Worm (Caenorhabditis elegans) whole organism, L3 larva: ENCODE measurements around the gene F32D8.14.
A peak's percentile ranks its signal among the peaks of the same experiment; 100 is the strongest.

Experiments used
- R02D3.7 ChIP-seq: fragments of 150-350 bp; optimal IDR thresholded peaks from 2 replicates; lab custom pipeline; 2014; ENCODE audit warnings: missing biosample characterization, missing genetic modification characterization
- ZK546.5 ChIP-seq: sonication (generic microtip); optimal IDR thresholded peaks from 2 replicates; lab custom pipeline; 2017; ENCODE audit warnings: missing biosample characterization, missing genetic modification characterization
- aly-2 ChIP-seq: fragments of 150-350 bp; optimal IDR thresholded peaks from 2 replicates; lab custom pipeline; 2014; ENCODE audit warnings: missing biosample characterization, missing genetic modification characterization
- ama-1 ChIP-seq: fragments of 150-350 bp; optimal IDR thresholded peaks from 2 replicates; lab custom pipeline; 2018
- ceh-16 ChIP-seq: sonication (generic microtip); optimal IDR thresholded peaks from 2 replicates; lab custom pipeline; 2017; ENCODE audit warnings: missing biosample characterization, missing genetic modification characterization
- ceh-28 ChIP-seq: fragments of 150-350 bp; optimal IDR thresholded peaks from 2 replicates; lab custom pipeline; 2014; ENCODE audit warnings: missing biosample characterization, missing genetic modification reagents, missing genetic modification characterization
- ceh-82 ChIP-seq: fragments of 150-350 bp; optimal IDR thresholded peaks from 2 replicates; lab custom pipeline; 2014; ENCODE audit warnings: missing biosample characterization, missing genetic modification characterization
- ceh-9 ChIP-seq: sonication (generic microtip); optimal IDR thresholded peaks from 2 replicates; lab custom pipeline; 2018; ENCODE audit warnings: missing biosample characterization, missing genetic modification characterization
- egl-27 ChIP-seq: sonication (generic microtip); optimal IDR thresholded peaks from 4 replicates; lab custom pipeline; 2017; ENCODE audit warnings: missing biosample characterization, missing genetic modification reagents, missing genetic modification characterization
- elt-1 ChIP-seq: fragments of 150-350 bp; optimal IDR thresholded peaks from 2 replicates; lab custom pipeline; 2014; ENCODE audit warnings: missing biosample characterization, missing genetic modification characterization
- elt-2 ChIP-seq: sonication (generic microtip); optimal IDR thresholded peaks from 2 replicates; lab custom pipeline; 2016; ENCODE audit warnings: missing genetic modification reagents, mild to moderate bottlenecking, missing genetic modification characterization, missing compliant biosample characterization
- elt-3 ChIP-seq, 3 experiments: fragments of 150-350 bp in 1 of 3; sonication (generic microtip) in 2 of 3; optimal IDR thresholded peaks; 2 replicates in 2 of 3; 4 replicates in 1 of 3; lab custom pipeline; 2014 to 2017; ENCODE audit warnings: missing biosample characterization in 3 of 3, missing genetic modification characterization in 3 of 3
- eor-1 ChIP-seq, 2 experiments: fragments of 150-350 bp; optimal IDR thresholded peaks; 2 replicates each; lab custom pipeline; 2014 to 2018; ENCODE audit warnings: missing biosample characterization in 2 of 2, missing genetic modification characterization in 2 of 2
- fkh-10 ChIP-seq: sonication (generic microtip); optimal IDR thresholded peaks from 2 replicates; lab custom pipeline; 2017; ENCODE audit warnings: missing biosample characterization, missing genetic modification reagents, missing genetic modification characterization
- hmg-11 ChIP-seq: sonication (generic microtip); optimal IDR thresholded peaks from 2 replicates; lab custom pipeline; 2016; ENCODE audit warnings: missing genetic modification characterization, missing compliant biosample characterization
- jun-1 ChIP-seq: fragments of 150-350 bp; optimal IDR thresholded peaks from 2 replicates; lab custom pipeline; 2014; ENCODE audit warnings: missing biosample characterization, missing genetic modification reagents, missing genetic modification characterization
- lin-15B ChIP-seq: fragments of 150-350 bp; optimal IDR thresholded peaks from 2 replicates; lab custom pipeline; 2014; ENCODE audit warnings: missing biosample characterization, missing genetic modification characterization
- lsy-12 ChIP-seq: sonication (generic microtip); optimal IDR thresholded peaks from 2 replicates; lab custom pipeline; 2016; ENCODE audit warnings: mild to moderate bottlenecking, missing genetic modification characterization, missing compliant biosample characterization
- mdl-1 ChIP-seq: fragments of 150-350 bp; optimal IDR thresholded peaks from 2 replicates; lab custom pipeline; 2014; ENCODE audit warnings: missing biosample characterization, missing genetic modification characterization
- mml-1 ChIP-seq: fragments of 150-350 bp; sonication (generic microtip); optimal IDR thresholded peaks from 3 replicates; lab custom pipeline; 2014; ENCODE audit warnings: missing biosample characterization, missing genetic modification characterization
- nhr-11 ChIP-seq: fragments of 150-350 bp; optimal IDR thresholded peaks from 2 replicates; lab custom pipeline; 2014; ENCODE audit warnings: missing biosample characterization, missing genetic modification characterization
- nhr-12 ChIP-seq: fragments of 150-350 bp; optimal IDR thresholded peaks from 2 replicates; lab custom pipeline; 2014; ENCODE audit warnings: missing biosample characterization, missing genetic modification characterization
- nhr-23 ChIP-seq: fragments of 150-350 bp; optimal IDR thresholded peaks from 2 replicates; lab custom pipeline; 2014; ENCODE audit warnings: missing biosample characterization, missing genetic modification reagents, missing genetic modification characterization
- nhr-237 ChIP-seq: fragments of 150-350 bp; optimal IDR thresholded peaks from 2 replicates; lab custom pipeline; 2014; ENCODE audit warnings: missing biosample characterization, missing genetic modification characterization
- nhr-25 ChIP-seq: sonication (generic microtip); optimal IDR thresholded peaks from 2 replicates; lab custom pipeline; 2017; ENCODE audit warnings: missing biosample characterization, missing genetic modification characterization
- nhr-28 ChIP-seq: fragments of 150-350 bp; optimal IDR thresholded peaks from 2 replicates; lab custom pipeline; 2014; ENCODE audit warnings: missing biosample characterization, missing genetic modification characterization
- nhr-43 ChIP-seq: sonication (generic microtip); optimal IDR thresholded peaks from 2 replicates; lab custom pipeline; 2016; ENCODE audit warnings: mild to moderate bottlenecking, missing genetic modification characterization, missing compliant biosample characterization; ENCODE audit not compliant: poor library complexity, severe bottlenecking
- nhr-67 ChIP-seq: fragments of 150-350 bp; optimal IDR thresholded peaks from 2 replicates; lab custom pipeline; 2014; ENCODE audit warnings: missing biosample characterization, missing genetic modification characterization
- nhr-76 ChIP-seq: fragments of 150-350 bp; sonication (generic microtip); optimal IDR thresholded peaks from 5 replicates; lab custom pipeline; 2014; ENCODE audit warnings: missing biosample characterization, missing genetic modification characterization
- nhr-77 ChIP-seq: fragments of 150-350 bp; optimal IDR thresholded peaks from 2 replicates; lab custom pipeline; 2014; ENCODE audit warnings: missing biosample characterization, missing genetic modification characterization
- pha-4 ChIP-seq: fragments of 150-350 bp; optimal IDR thresholded peaks from 2 replicates; lab custom pipeline; 2014; ENCODE audit warnings: missing biosample characterization, missing genetic modification reagents, missing genetic modification characterization
- pqm-1 ChIP-seq: fragments of 150-350 bp; optimal IDR thresholded peaks from 2 replicates; lab custom pipeline; 2017; ENCODE audit warnings: missing biosample characterization, missing genetic modification characterization, inconsistent platforms
- sea-2 ChIP-seq: fragments of 150-350 bp; sonication (generic microtip); optimal IDR thresholded peaks from 4 replicates; lab custom pipeline; 2014; ENCODE audit warnings: missing biosample characterization, missing genetic modification reagents, missing genetic modification characterization
- skn-1 ChIP-seq: fragments of 150-350 bp; optimal IDR thresholded peaks from 2 replicates; lab custom pipeline; 2014; ENCODE audit warnings: missing biosample characterization, missing genetic modification characterization
- snpc-4 ChIP-seq: fragments of 150-350 bp; optimal IDR thresholded peaks from 2 replicates; lab custom pipeline; 2014; ENCODE audit warnings: missing biosample characterization, missing genetic modification characterization
- tbx-2 ChIP-seq: sonication (generic microtip); optimal IDR thresholded peaks from 2 replicates; lab custom pipeline; 2016; ENCODE audit warnings: mild to moderate bottlenecking, missing genetic modification characterization, missing compliant biosample characterization
- unc-39 ChIP-seq: sonication (generic microtip); optimal IDR thresholded peaks from 4 replicates; lab custom pipeline; 2017; ENCODE audit warnings: missing biosample characterization, missing genetic modification characterization
- unc-62 ChIP-seq: fragments of 150-350 bp; sonication (generic microtip); optimal IDR thresholded peaks from 4 replicates; lab custom pipeline; 2014; ENCODE audit warnings: missing biosample characterization, missing genetic modification reagents, missing genetic modification characterization
- zag-1 ChIP-seq: fragments of 150-350 bp; optimal IDR thresholded peaks from 2 replicates; lab custom pipeline; 2014; ENCODE audit warnings: missing biosample characterization, missing genetic modification characterization
- ztf-4 ChIP-seq: fragments of 150-350 bp; optimal IDR thresholded peaks from 2 replicates; lab custom pipeline; 2014; ENCODE audit warnings: missing biosample characterization, missing genetic modification characterization

Gene F32D8.14

DNA sequence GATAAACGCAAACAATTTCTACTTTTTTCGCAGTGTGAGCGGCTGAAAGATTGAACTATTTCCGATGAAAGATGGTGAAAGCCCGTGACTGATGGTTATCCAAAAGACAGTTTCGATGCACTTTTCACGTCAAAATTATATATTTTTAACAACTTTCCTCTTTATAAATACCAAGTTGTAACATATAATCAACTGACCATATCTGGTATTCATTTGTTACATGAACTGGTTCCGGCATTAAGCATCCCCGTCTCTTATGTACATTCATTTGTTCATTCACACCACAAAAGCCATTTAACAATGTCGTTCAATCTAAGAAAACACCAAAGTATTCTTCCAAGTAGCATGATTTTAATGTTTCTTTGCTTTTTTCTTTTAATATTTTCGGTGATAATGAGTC is 11.1 kb downstream of the F32D8.14 start, which contains the start of gene F32D8.2:
Gene F32D8.2 (plus strand): TSS at position 301 of the 400 bp plus-strand sequence.
- TF ChIP-seq lsy-12 (tag; lab: Kevin White, UChicago): no peak
- TF ChIP-seq R02D3.7 (tag; lab: Kevin White, UChicago): no peak
- no peak for TF ChIP-seq ceh-9
- no peak for TF ChIP-seq egl-27 (tag; lab: Kevin White, UChicago)
- TF ChIP-seq nhr-11 (tag; lab: Kevin White, UChicago): no peak
- TF ChIP-seq nhr-25 (tag; lab: Kevin White, UChicago): no peak
- TF ChIP-seq ceh-82 (tag; lab: Kevin White, UChicago): no peak
- TF ChIP-seq aly-2 (tag; lab: Kevin White, UChicago): no peak
- TF ChIP-seq skn-1 (tag; lab: Kevin White, UChicago): no peak
- TF ChIP-seq, all 47 proteins: peak for 0

DNA sequence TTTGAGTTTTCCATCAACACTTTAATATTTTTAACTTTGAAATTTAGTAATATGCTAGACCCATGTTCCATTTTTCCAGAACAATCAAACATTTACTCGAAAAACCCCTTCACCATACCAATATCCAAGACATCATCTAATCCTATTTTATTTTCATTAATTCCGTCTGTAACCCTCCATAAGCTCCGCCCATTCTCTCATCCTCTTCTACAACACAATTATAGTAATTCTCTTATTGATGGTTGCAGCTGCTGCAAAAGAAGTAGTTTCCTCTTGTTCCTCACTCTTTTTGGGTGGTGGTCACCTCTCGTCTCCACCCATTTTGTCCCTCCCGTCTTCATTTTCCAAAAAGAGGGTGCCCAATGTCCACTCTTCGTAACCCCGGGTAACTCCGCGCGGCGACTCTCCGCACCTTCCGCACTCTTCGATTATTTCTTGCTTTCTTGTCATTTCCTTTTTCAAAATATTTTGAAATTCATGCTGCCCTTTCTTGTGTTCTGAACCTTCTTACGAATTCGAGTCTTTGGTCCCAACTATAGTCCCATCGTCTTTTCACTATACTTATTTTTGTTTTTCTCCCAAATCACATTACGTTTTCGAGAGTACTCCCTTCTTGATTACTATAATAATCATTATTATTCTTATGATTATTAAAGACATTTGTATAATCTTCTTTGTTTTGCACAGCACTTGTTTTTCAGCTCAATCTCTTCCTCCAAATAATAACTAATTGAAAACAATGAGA is 14.3 kb downstream of the F32D8.14 start, which contains the start of gene F32D8.1:
Gene F32D8.1 (plus strand): TSS at position 695 of the 745 bp plus-strand sequence.
- TF ChIP-seq elt-3 (tag; optimal IDR thresholded peaks at IDR 0.05; lab: Kevin White, UChicago): no peak
- no peak for TF ChIP-seq ceh-82 (tag; lab: Kevin White, UChicago)
- TF ChIP-seq nhr-23: no peak
- no peak for TF ChIP-seq nhr-28 (tag; lab: Kevin White, UChicago)
- TF ChIP-seq mml-1: no peak
- TF ChIP-seq skn-1 (tag; lab: Kevin White, UChicago): no peak
- TF ChIP-seq R02D3.7 (tag; lab: Kevin White, UChicago): no peak
- no peak for TF ChIP-seq ama-1 (lab: Kevin White, UChicago)
- TF ChIP-seq mdl-1: no peak
- TF ChIP-seq hmg-11 (tag; lab: Kevin White, UChicago): no peak
- TF ChIP-seq ceh-16 (tag; lab: Kevin White, UChicago): no peak
- no peak for TF ChIP-seq unc-62 (GFP tag; lab: Kevin White, UChicago)
- no peak for TF ChIP-seq ZK546.5 (tag; lab: Kevin White, UChicago)
- no peak for TF ChIP-seq lin-15B (tag; lab: Kevin White, UChicago)
- TF ChIP-seq nhr-76 (tag; lab: Kevin White, UChicago): no peak
- TF ChIP-seq nhr-237: no peak
- TF ChIP-seq nhr-77 (tag; lab: Kevin White, UChicago): no peak
- no peak for TF ChIP-seq sea-2 (GFP tag; lab: Kevin White, UChicago)

DNA sequence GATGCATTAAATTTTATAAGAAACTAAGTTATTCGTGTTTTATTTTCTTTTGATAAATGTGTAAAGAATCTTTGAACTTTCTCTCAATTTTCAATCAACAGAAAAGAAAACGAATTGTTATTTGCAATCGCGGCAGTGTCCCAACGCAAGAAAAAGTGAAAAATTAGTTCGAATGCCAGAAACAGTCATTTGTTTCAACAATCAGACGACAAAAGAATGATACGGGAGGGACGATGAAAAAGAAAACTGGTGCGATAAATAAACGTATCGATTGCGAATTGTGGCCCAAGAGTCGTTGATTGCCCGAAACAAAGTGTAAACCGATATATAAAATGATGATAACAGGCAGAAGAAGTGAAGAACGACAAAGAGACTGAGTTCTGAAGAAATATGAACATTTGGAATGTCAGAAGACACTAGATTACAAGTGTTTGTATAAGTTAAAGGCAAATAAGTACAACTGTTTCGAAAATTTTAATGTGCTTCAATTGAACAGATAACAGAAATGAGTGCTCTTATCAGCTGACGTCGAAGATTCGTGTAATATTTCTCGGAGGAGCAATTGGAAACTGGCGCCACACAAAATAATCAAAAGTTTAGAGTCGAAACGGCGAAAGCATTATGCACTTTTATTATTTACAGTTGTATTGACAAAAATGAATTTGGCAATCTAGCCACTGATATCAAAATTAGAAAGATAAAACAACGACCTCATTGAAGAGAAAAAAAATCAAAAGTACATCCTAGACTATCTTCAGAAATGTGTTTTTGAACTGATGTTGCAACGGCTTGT is 16.6 kb downstream of the F32D8.14 start:
- TF ChIP-seq ztf-4 (no peak), elt-2 (tag; lab: Kevin White, UChicago) (peak; percentile 97), nhr-12 (no peak), ceh-28 (tag; lab: Kevin White, UChicago) (peak; percentile 6), zag-1 (tag; lab: Kevin White, UChicago) (no peak), nhr-43 (no peak), ceh-16 (tag; lab: Kevin White, UChicago) (no peak), elt-3 (tag; optimal IDR thresholded peaks at IDR 0.05; lab: Kevin White, UChicago) (no peak), R02D3.7 (tag; lab: Kevin White, UChicago) (no peak), nhr-11 (tag; lab: Kevin White, UChicago) (no peak), aly-2 (tag; lab: Kevin White, UChicago) (no peak), ceh-82 (tag; lab: Kevin White, UChicago) (no peak), elt-1 (no peak), tbx-2 (tag; lab: Kevin White, UChicago) (no peak), pha-4 (tag; lab: Kevin White, UChicago) (peak; percentile 51), fkh-10 (GFP tag; lab: Kevin White, UChicago) (no peak), nhr-67 (tag; lab: Kevin White, UChicago) (no peak), eor-1 (tag; optimal IDR thresholded peaks at IDR 0.05; lab: Kevin White, UChicago) (no peak), snpc-4 (tag; lab: Kevin White, UChicago) (no peak), nhr-25 (tag; lab: Kevin White, UChicago) (peak; percentile 10), nhr-28 (tag; lab: Kevin White, UChicago) (no peak), nhr-23 (no peak), sea-2 (GFP tag; lab: Kevin White, UChicago) (no peak), jun-1 (tag; lab: Kevin White, UChicago) (peak; percentile 36), unc-39 (tag; lab: Kevin White, UChicago) (no peak), pqm-1 (peak; percentile 95), nhr-237 (no peak), lin-15B (tag; lab: Kevin White, UChicago) (no peak), hmg-11 (tag; lab: Kevin White, UChicago) (no peak), lsy-12 (tag; lab: Kevin White, UChicago) (no peak)
- TF ChIP-seq, all 47 proteins: peak for 6
